In genomic region chr3L:9402157-9402890, dm6 we compare ENCODE assay signal across 1 fruit fly cellular context.
A peak's percentile ranks its signal among the peaks of the same experiment; 100 is the strongest.
TF ChIP-seq lines count a peak whose summit lies in the region.

TSS of gene eIF4E1 (minus strand) at chr3L:9402460.

TF ChIP-seq in whole organism, embryonic, 481 proteins besides CTCF, POLR2A, EP300 and RAD21 (continued from another document and continues in another):
- peak; percentile 14 for TF ChIP-seq CG10147 (GFP tag; optimal IDR thresholded peaks at IDR 0.05; lab: Kevin White, UChicago)
- TF ChIP-seq NC2α (GFP tag; optimal IDR thresholded peaks at IDR 0.05; lab: Kevin White, UChicago), result no peak
- TF ChIP-seq bigmax (GFP tag; optimal IDR thresholded peaks at IDR 0.05; lab: Kevin White, UChicago), result peak; percentile 14
- peak; percentile 52; the same call in 1 of the 2 replicates for TF ChIP-seq CG4360 (GFP tag; IDR thresholded peaks at IDR 0.05; lab: Robert Waterston, UW)
- TF ChIP-seq Awh (GFP tag; IDR thresholded peaks at IDR 0.05; lab: Robert Waterston, UW), result no peak
- TF ChIP-seq sens-2 (GFP tag; IDR thresholded peaks at IDR 0.05; lab: Robert Waterston, UW), result no peak
- TF ChIP-seq tap (tag; optimal IDR thresholded peaks at IDR 0.05; lab: Kevin White, UChicago), result no peak
- no peak for TF ChIP-seq slp2 (GFP tag; optimal IDR thresholded peaks at IDR 0.05; lab: Kevin White, UChicago)
- TF ChIP-seq chm (GFP tag; IDR thresholded peaks at IDR 0.05; lab: Robert Waterston, UW), result no peak
- peak; percentile 56 to 91 for TF ChIP-seq Pdp1 (GFP tag; optimal IDR thresholded peaks at IDR 0.05; lab: Kevin White, UChicago)
- TF ChIP-seq dati (GFP tag; IDR thresholded peaks at IDR 0.05; lab: Robert Waterston, UW), result no peak
- TF ChIP-seq H15 (GFP tag; IDR thresholded peaks at IDR 0.05; lab: Robert Waterston, UW), result no peak
- no peak for TF ChIP-seq fd3F (GFP tag; optimal IDR thresholded peaks at IDR 0.05; lab: Kevin White, UChicago)
- TF ChIP-seq CG11504 (tag; optimal IDR thresholded peaks at IDR 0.05; lab: Kevin White, UChicago), result no peak
- TF ChIP-seq CG8359 (GFP tag; optimal IDR thresholded peaks at IDR 0.05; lab: Kevin White, UChicago; ENCODE audit: borderline replicate concordance), result no peak
- no peak for TF ChIP-seq insv (GFP tag; optimal IDR thresholded peaks at IDR 0.05; lab: Kevin White, UChicago)
- no peak for TF ChIP-seq Kr (GFP tag; optimal IDR thresholded peaks at IDR 0.05; lab: Kevin White, UChicago)
- no peak for TF ChIP-seq Tbp (GFP tag; optimal IDR thresholded peaks at IDR 0.05; lab: Kevin White, UChicago)
- TF ChIP-seq emc (GFP tag; optimal IDR thresholded peaks at IDR 0.05; lab: Kevin White, UChicago), result no peak
- no peak for TF ChIP-seq wdn (GFP tag; IDR thresholded peaks at IDR 0.05; lab: Robert Waterston, UW)
- no peak for TF ChIP-seq crol (GFP tag; IDR thresholded peaks at IDR 0.05; lab: Robert Waterston, UW)
- TF ChIP-seq cas (GFP tag; IDR thresholded peaks at IDR 0.05; lab: Robert Waterston, UW), result no peak
- TF ChIP-seq nau (GFP tag; optimal IDR thresholded peaks at IDR 0.05; lab: Kevin White, UChicago), result no peak
- no peak for TF ChIP-seq CG9727 (GFP tag; optimal IDR thresholded peaks at IDR 0.05; lab: Kevin White, UChicago)
- TF ChIP-seq prd (optimal IDR thresholded peaks at IDR 0.05; lab: Kevin White, UChicago), result no peak
- no peak; the same call in 2 of the 3 replicates for TF ChIP-seq prd (GFP tag; IDR thresholded peaks at IDR 0.05; lab: Robert Waterston, UW)
- no peak for TF ChIP-seq CG14441 (GFP tag; IDR thresholded peaks at IDR 0.05; lab: Robert Waterston, UW)
- no peak for TF ChIP-seq CG6689 (GFP tag; IDR thresholded peaks at IDR 0.05; lab: Robert Waterston, UW)
- peak; percentile 50 for TF ChIP-seq row (GFP tag; IDR thresholded peaks at IDR 0.05; lab: Robert Waterston, UW)
- TF ChIP-seq Xrp1 (GFP tag; IDR thresholded peaks at IDR 0.05; lab: Robert Waterston, UW), result no peak
- no peak for TF ChIP-seq Hr51 (GFP tag; optimal IDR thresholded peaks at IDR 0.05; lab: Kevin White, UChicago)
- TF ChIP-seq CG5953 (GFP tag; IDR thresholded peaks at IDR 0.05; lab: Robert Waterston, UW), result no peak
- no peak for TF ChIP-seq CG7357 (GFP tag; IDR thresholded peaks at IDR 0.05; lab: Robert Waterston, UW)
- no peak for TF ChIP-seq CG14050 (GFP tag; IDR thresholded peaks at IDR 0.05; lab: Robert Waterston, UW)
- TF ChIP-seq CG11456 (GFP tag; IDR thresholded peaks at IDR 0.05; lab: Robert Waterston, UW), result no peak
- TF ChIP-seq Atf-2 (GFP tag; optimal IDR thresholded peaks at IDR 0.05; lab: Kevin White, UChicago), result no peak
- TF ChIP-seq pzg (GFP tag; optimal IDR thresholded peaks at IDR 0.05; lab: Kevin White, UChicago), result peak; percentile 94
- TF ChIP-seq CG3726 (GFP tag; IDR thresholded peaks at IDR 0.05; lab: Robert Waterston, UW), result no peak
- no peak for TF ChIP-seq Neu2 (GFP tag; optimal IDR thresholded peaks at IDR 0.05; lab: Kevin White, UChicago; ENCODE audit: borderline replicate concordance)
- peak; percentile 0 for TF ChIP-seq CG18262 (tag; optimal IDR thresholded peaks at IDR 0.05; lab: Kevin White, UChicago)
- TF ChIP-seq fd96Cb (tag; optimal IDR thresholded peaks at IDR 0.05; lab: Kevin White, UChicago), result no peak
- TF ChIP-seq CG6683 (GFP tag; optimal IDR thresholded peaks at IDR 0.05; lab: Kevin White, UChicago), result no peak
- TF ChIP-seq CG16813 (GFP tag; IDR thresholded peaks at IDR 0.05; lab: Robert Waterston, UW; ENCODE audit: partially characterized antibody), result peak; percentile 82
- peak; percentile 8 for TF ChIP-seq bcd (GFP tag; optimal IDR thresholded peaks at IDR 0.05; lab: Kevin White, UChicago)
- no peak for TF ChIP-seq CG8388 (GFP tag; optimal IDR thresholded peaks at IDR 0.05; lab: Kevin White, UChicago)
- TF ChIP-seq Chrac-16 (GFP tag; optimal IDR thresholded peaks at IDR 0.05; lab: Kevin White, UChicago), result no peak
- no peak for TF ChIP-seq salm (tag; optimal IDR thresholded peaks at IDR 0.05; lab: Kevin White, UChicago)
- peak; percentile 96 for TF ChIP-seq Sry-δ (GFP tag; optimal IDR thresholded peaks at IDR 0.05; lab: Kevin White, UChicago)
- TF ChIP-seq CG14014 (GFP tag; IDR thresholded peaks at IDR 0.05; lab: Robert Waterston, UW), result no peak
- TF ChIP-seq disco-r (GFP tag; optimal IDR thresholded peaks at IDR 0.05; lab: Kevin White, UChicago), result no peak
- no peak for TF ChIP-seq z (GFP tag; IDR thresholded peaks at IDR 0.05; lab: Robert Waterston, UW)
- TF ChIP-seq Deaf1 (tag; optimal IDR thresholded peaks at IDR 0.05; lab: Kevin White, UChicago), result no peak
- TF ChIP-seq CG10959 (GFP tag; IDR thresholded peaks at IDR 0.05; lab: Robert Waterston, UW), result no peak
- no peak for TF ChIP-seq Optix (GFP tag; IDR thresholded peaks at IDR 0.05; lab: Robert Waterston, UW)
- no peak for TF ChIP-seq unpg (GFP tag; optimal IDR thresholded peaks at IDR 0.05; lab: Kevin White, UChicago)
- TF ChIP-seq E2f1 (GFP tag; IDR thresholded peaks at IDR 0.05; lab: Robert Waterston, UW), result no peak
- TF ChIP-seq CG17802 (tag; optimal IDR thresholded peaks at IDR 0.05; lab: Kevin White, UChicago), result no peak
- TF ChIP-seq cad (GFP tag; optimal IDR thresholded peaks at IDR 0.05; lab: Kevin White, UChicago), result no peak
- peak; percentile 43 for TF ChIP-seq CG11247 (GFP tag; IDR thresholded peaks at IDR 0.05; lab: Robert Waterston, UW)
- TF ChIP-seq TFAM (GFP tag; optimal IDR thresholded peaks at IDR 0.05; lab: Kevin White, UChicago), result no peak
- no peak for TF ChIP-seq repo (GFP tag; optimal IDR thresholded peaks at IDR 0.05; lab: Kevin White, UChicago)
- TF ChIP-seq zf30C (GFP tag; optimal IDR thresholded peaks at IDR 0.05; lab: Kevin White, UChicago), result no peak
- TF ChIP-seq tup (GFP tag; optimal IDR thresholded peaks at IDR 0.05; lab: Kevin White, UChicago), result no peak
- TF ChIP-seq CG34422 (GFP tag; IDR thresholded peaks at IDR 0.05; lab: Robert Waterston, UW), result peak; percentile 57; the same call in 2 of the 3 replicates
- peak; percentile 5 for TF ChIP-seq CG9876 (GFP tag; optimal IDR thresholded peaks at IDR 0.05; lab: Kevin White, UChicago)
- TF ChIP-seq Max (GFP tag; optimal IDR thresholded peaks at IDR 0.05; lab: Kevin White, UChicago), result peak; percentile 60
- no peak for TF ChIP-seq CG32772 (GFP tag; IDR thresholded peaks at IDR 0.05; lab: Robert Waterston, UW)
- no peak for TF ChIP-seq sqz (GFP tag; optimal IDR thresholded peaks at IDR 0.05; lab: Kevin White, UChicago)
- TF ChIP-seq CG14965 (GFP tag; optimal IDR thresholded peaks at IDR 0.05; lab: Kevin White, UChicago; ENCODE audit: borderline replicate concordance), result no peak
- TF ChIP-seq knrl (GFP tag; IDR thresholded peaks at IDR 0.05; lab: Robert Waterston, UW; ENCODE audit: partially characterized antibody), result peak; percentile 86
- no peak for TF ChIP-seq ham (GFP tag; IDR thresholded peaks at IDR 0.05; lab: Robert Waterston, UW)
- TF ChIP-seq Stat92E (GFP tag; optimal IDR thresholded peaks at IDR 0.05; lab: Kevin White, UChicago), result peak in 1 of 3 experiments; percentile 58
- TF ChIP-seq inv (GFP tag; IDR thresholded peaks at IDR 0.05; lab: Robert Waterston, UW; ENCODE audit: partially characterized antibody), result peak; percentile 81
- TF ChIP-seq CG13123 (GFP tag; optimal IDR thresholded peaks at IDR 0.05; lab: Kevin White, UChicago), result no peak
- no peak for TF ChIP-seq CG12219 (GFP tag; optimal IDR thresholded peaks at IDR 0.05; lab: Kevin White, UChicago)
- TF ChIP-seq Fer3 (tag; optimal IDR thresholded peaks at IDR 0.05; lab: Kevin White, UChicago), result no peak
- TF ChIP-seq Mes4 (GFP tag; optimal IDR thresholded peaks at IDR 0.05; lab: Kevin White, UChicago), result no peak
- 0 out of 3 replicates have a peak, but pooled peaks have one; percentile 62 for TF ChIP-seq hb (GFP tag; IDR thresholded peaks at IDR 0.05; lab: Robert Waterston, UW; ENCODE audit: partially characterized antibody)
- no peak for TF ChIP-seq Mrtf (GFP tag; IDR thresholded peaks at IDR 0.05; lab: Robert Waterston, UW)
- TF ChIP-seq CG11093 (GFP tag; IDR thresholded peaks at IDR 0.05; lab: Robert Waterston, UW), result no peak
- TF ChIP-seq CG1603 (tag; optimal IDR thresholded peaks at IDR 0.05; lab: Kevin White, UChicago), result peak; percentile 80
- TF ChIP-seq abd-A (tag; optimal IDR thresholded peaks at IDR 0.05; lab: Kevin White, UChicago), result no peak
- TF ChIP-seq Doc2 (GFP tag; IDR thresholded peaks at IDR 0.05; lab: Robert Waterston, UW), result no peak
- no peak for TF ChIP-seq Bteb2 (GFP tag; optimal IDR thresholded peaks at IDR 0.05; lab: Kevin White, UChicago)
- TF ChIP-seq grn (GFP tag; optimal IDR thresholded peaks at IDR 0.05; lab: Kevin White, UChicago), result peak; percentile 7
- peak; percentile 14 for TF ChIP-seq sug (tag; optimal IDR thresholded peaks at IDR 0.05; lab: Kevin White, UChicago)
- TF ChIP-seq tin (GFP tag; optimal IDR thresholded peaks at IDR 0.05; lab: Kevin White, UChicago), result no peak
- peak; percentile 68 for TF ChIP-seq CG15514 (GFP tag; optimal IDR thresholded peaks at IDR 0.05; lab: Kevin White, UChicago)
- no peak for TF ChIP-seq CG5245 (GFP tag; optimal IDR thresholded peaks at IDR 0.05; lab: Kevin White, UChicago)
- no peak for TF ChIP-seq dmrt99B (tag; optimal IDR thresholded peaks at IDR 0.05; lab: Kevin White, UChicago)
- no peak for TF ChIP-seq CG10543 (GFP tag; optimal IDR thresholded peaks at IDR 0.05; lab: Kevin White, UChicago)
- no peak for TF ChIP-seq CG32532 (GFP tag; IDR thresholded peaks at IDR 0.05; lab: Robert Waterston, UW)
- TF ChIP-seq lov (optimal IDR thresholded peaks at IDR 0.05; lab: Kevin White, UChicago), result no peak
- no peak for TF ChIP-seq lov (GFP tag; IDR thresholded peaks at IDR 0.05; lab: Robert Waterston, UW)
- no peak for TF ChIP-seq usp (GFP tag; optimal IDR thresholded peaks at IDR 0.05; lab: Kevin White, UChicago)
- peak; percentile 11 for TF ChIP-seq CG12155 (GFP tag; optimal IDR thresholded peaks at IDR 0.05; lab: Kevin White, UChicago)
- TF ChIP-seq CG12769 (tag; optimal IDR thresholded peaks at IDR 0.05; lab: Kevin White, UChicago), result peak; percentile 18
- TF ChIP-seq GATAe (GFP tag; conservative IDR thresholded peaks at IDR 0.05; lab: Robert Waterston, UW), result no peak
- TF ChIP-seq CG43689 (GFP tag; IDR thresholded peaks at IDR 0.05; lab: Robert Waterston, UW), result no peak
- TF ChIP-seq E2f2 (GFP tag; IDR thresholded peaks at IDR 0.05; lab: Robert Waterston, UW), result peak; percentile 50
- TF ChIP-seq Ets97D (GFP tag; optimal IDR thresholded peaks at IDR 0.05; lab: Kevin White, UChicago), result peak; percentile 96
- peak; percentile 2 for TF ChIP-seq maf-S (GFP tag; optimal IDR thresholded peaks at IDR 0.05; lab: Kevin White, UChicago)
- TF ChIP-seq CG17328 (GFP tag; IDR thresholded peaks at IDR 0.05; lab: Robert Waterston, UW), result no peak
- peak; percentile 86 for TF ChIP-seq CG8478 (optimal IDR thresholded peaks at IDR 0.05; lab: Kevin White, UChicago)
- TF ChIP-seq MESR4 (GFP tag; optimal IDR thresholded peaks at IDR 0.05; lab: Kevin White, UChicago), result peak; percentile 86
- TF ChIP-seq CG13424 (tag; optimal IDR thresholded peaks at IDR 0.05; lab: Kevin White, UChicago), result no peak
- TF ChIP-seq pnt (GFP tag; optimal IDR thresholded peaks at IDR 0.05; lab: Kevin White, UChicago), result no peak
- TF ChIP-seq Side (GFP tag; optimal IDR thresholded peaks at IDR 0.05; lab: Kevin White, UChicago), result no peak
- TF ChIP-seq Taf1 (GFP tag; IDR thresholded peaks at IDR 0.05; lab: Robert Waterston, UW), result no peak
- no peak for TF ChIP-seq fd64A (GFP tag; optimal IDR thresholded peaks at IDR 0.05; lab: Kevin White, UChicago)
- TF ChIP-seq CG3407 (GFP tag; optimal IDR thresholded peaks at IDR 0.05; lab: Kevin White, UChicago), result no peak
- no peak for TF ChIP-seq dmrt11E (tag; optimal IDR thresholded peaks at IDR 0.05; lab: Kevin White, UChicago)
- TF ChIP-seq gsb (GFP tag; IDR thresholded peaks at IDR 0.05; lab: Robert Waterston, UW), result no peak
- TF ChIP-seq dpn (GFP tag; optimal IDR thresholded peaks at IDR 0.05; lab: Kevin White, UChicago), result peak in 1 of 2 experiments; percentile 62
- TF ChIP-seq Lhr (GFP tag; optimal IDR thresholded peaks at IDR 0.05; lab: Kevin White, UChicago), result peak; percentile 79
- TF ChIP-seq ind (GFP tag; optimal IDR thresholded peaks at IDR 0.05; lab: Kevin White, UChicago), result no peak
- TF ChIP-seq nerfin-2 (GFP tag; IDR thresholded peaks at IDR 0.05; lab: Robert Waterston, UW; ENCODE audit: partially characterized antibody), result 0 out of 2 replicates have a peak, but pooled peaks have one; percentile 42
- no peak for TF ChIP-seq CG7372 (GFP tag; IDR thresholded peaks at IDR 0.05; lab: Robert Waterston, UW)
- no peak for TF ChIP-seq ac (GFP tag; optimal IDR thresholded peaks at IDR 0.05; lab: Kevin White, UChicago)
- peak; percentile 81 for TF ChIP-seq Opbp (GFP tag; IDR thresholded peaks at IDR 0.05; lab: Robert Waterston, UW; ENCODE audit: partially characterized antibody)
- no peak for TF ChIP-seq CG31224 (GFP tag; IDR thresholded peaks at IDR 0.05; lab: Robert Waterston, UW)
- no peak for TF ChIP-seq bab2 (GFP tag; optimal IDR thresholded peaks at IDR 0.05; lab: Kevin White, UChicago)
- peak; percentile 23 for TF ChIP-seq kay (GFP tag; optimal IDR thresholded peaks at IDR 0.05; lab: Kevin White, UChicago)
- no peak for TF ChIP-seq danr (GFP tag; IDR thresholded peaks at IDR 0.05; lab: Robert Waterston, UW)
- no peak for TF ChIP-seq Hr3 (GFP tag; optimal IDR thresholded peaks at IDR 0.05; lab: Kevin White, UChicago)
- TF ChIP-seq pfk (GFP tag; optimal IDR thresholded peaks at IDR 0.05; lab: Kevin White, UChicago), result no peak
- peak; percentile 29 for TF ChIP-seq CG17912 (GFP tag; optimal IDR thresholded peaks at IDR 0.05; lab: Kevin White, UChicago)
- no peak for TF ChIP-seq hkb (optimal IDR thresholded peaks at IDR 0.05; lab: Kevin White, UChicago)
- no peak for TF ChIP-seq hkb (GFP tag; IDR thresholded peaks at IDR 0.05; lab: Robert Waterston, UW)
- no peak for TF ChIP-seq Fer2 (tag; optimal IDR thresholded peaks at IDR 0.05; lab: Kevin White, UChicago)
- no peak for TF ChIP-seq CG3995 (GFP tag; optimal IDR thresholded peaks at IDR 0.05; lab: Kevin White, UChicago)
- no peak for TF ChIP-seq Jarid2 (GFP tag; optimal IDR thresholded peaks at IDR 0.05; lab: Kevin White, UChicago)
- TF ChIP-seq wek (GFP tag; optimal IDR thresholded peaks at IDR 0.05; lab: Kevin White, UChicago), result no peak
- no peak for TF ChIP-seq CG1024 (GFP tag; IDR thresholded peaks at IDR 0.05; lab: Robert Waterston, UW)
- peak; percentile 14 for TF ChIP-seq CG30020 (tag; optimal IDR thresholded peaks at IDR 0.05; lab: Kevin White, UChicago)
- no peak for TF ChIP-seq CG18476 (GFP tag; optimal IDR thresholded peaks at IDR 0.05; lab: Kevin White, UChicago)
- TF ChIP-seq esg (GFP tag; conservative IDR thresholded peaks at IDR 0.05; lab: Robert Waterston, UW), result no peak
- TF ChIP-seq CG17186 (GFP tag; optimal IDR thresholded peaks at IDR 0.05; lab: Kevin White, UChicago), result peak; percentile 52
